Worm (Caenorhabditis elegans) whole organism, L1 larva: ENCODE measurements around the gene dct-15.
A peak's percentile ranks its signal among the peaks of the same experiment; 100 is the strongest.
"Not testable (repeated sequence)": the region's sequence is repeated elsewhere in the genome, so short reads cannot be mapped to it uniquely, and the experiment has no call there.

Experiments used
- C04F5.9 ChIP-seq: sonication (generic microtip); optimal IDR thresholded peaks from 2 replicates; lab custom pipeline; 2016; ENCODE audit warnings: missing genetic modification characterization, missing compliant biosample characterization
- C16A3.4 ChIP-seq: fragments of 150-350 bp; optimal IDR thresholded peaks from 2 replicates; lab custom pipeline; 2014; ENCODE audit warnings: missing biosample characterization, missing genetic modification characterization
- C34B4.2 ChIP-seq: sonication (generic microtip); optimal IDR thresholded peaks from 2 replicates; lab custom pipeline; 2017; ENCODE audit warnings: mild to moderate bottlenecking, missing genetic modification characterization, missing compliant biosample characterization
- F16B12.6 ChIP-seq: fragments of 150-350 bp; optimal IDR thresholded peaks from 2 replicates; lab custom pipeline; 2014; ENCODE audit warnings: missing biosample characterization, missing genetic modification characterization
- ama-1 ChIP-seq: fragments of 150-350 bp; optimal IDR thresholded peaks from 2 replicates; lab custom pipeline; 2014
- ceh-63 ChIP-seq: fragments of 200-800 bp; sonication (Bioruptor generic); optimal IDR thresholded peaks from 2 replicates; lab custom pipeline; 2018; ENCODE audit warnings: mild to moderate bottlenecking, missing genetic modification characterization, missing compliant biosample characterization
- ceh-82 ChIP-seq, 3 experiments: fragments of 150-350 bp in 1 of 3; sonication (generic microtip) in 2 of 3; optimal IDR thresholded peaks; 2 replicates each; lab custom pipeline; 2014 to 2017; ENCODE audit warnings: missing biosample characterization in 3 of 3, missing genetic modification characterization in 3 of 3
- ceh-88 ChIP-seq: fragments of 200-800 bp; sonication (Bioruptor generic); IDR thresholded peaks from 2 replicates; pipeline ENCODE4 v1.3.6; 2022; ENCODE audit warnings: missing genetic modification characterization, missing compliant biosample characterization
- ceh-90 ChIP-seq: sonication (generic microtip); optimal IDR thresholded peaks from 2 replicates; lab custom pipeline; 2016; ENCODE audit warnings: missing genetic modification characterization, missing compliant biosample characterization
- efl-1 ChIP-seq, 4 experiments: fragments of 150-350 bp; optimal IDR thresholded peaks in 3 of 4; peaks in 1 of 4; 1 replicate in 1 of 4; 2 replicates in 3 of 4; lab custom pipeline; 2014; ENCODE audit warnings: missing biosample characterization in 2 of 4, missing genetic modification characterization in 2 of 4, missing genetic modification reagents in 2 of 4
- egl-13 ChIP-seq: sonication (generic microtip); optimal IDR thresholded peaks from 2 replicates; lab custom pipeline; 2016; ENCODE audit warnings: missing genotype, missing genetic modification reagents, missing genetic modification characterization, missing compliant biosample characterization
- elt-2 ChIP-seq: sonication (generic microtip); optimal IDR thresholded peaks from 2 replicates; lab custom pipeline; 2016; ENCODE audit warnings: missing genetic modification characterization, mild to moderate bottlenecking, inconsistent platforms, missing compliant biosample characterization, missing genetic modification reagents
- elt-3 ChIP-seq, 6 experiments: fragments of 150-350 bp in 1 of 6; sonication (generic microtip); optimal IDR thresholded peaks; 2 replicates each; lab custom pipeline; 2017 to 2018; ENCODE audit warnings: missing biosample characterization in 6 of 6, missing genetic modification characterization in 6 of 6, inconsistent platforms in 1 of 6
- fkh-10 ChIP-seq: sonication (generic microtip); optimal IDR thresholded peaks from 2 replicates; lab custom pipeline; 2017; ENCODE audit warnings: missing biosample characterization, missing genetic modification reagents, missing genetic modification characterization
- hlh-17 ChIP-seq: fragments of 200-800 bp; sonication (Bioruptor generic); optimal IDR thresholded peaks from 2 replicates; lab custom pipeline; 2018; ENCODE audit warnings: missing genetic modification characterization, mild to moderate bottlenecking, missing compliant biosample characterization, moderate library complexity, borderline replicate concordance
- irx-1 ChIP-seq: sonication (generic microtip); optimal IDR thresholded peaks from 2 replicates; lab custom pipeline; 2016; ENCODE audit warnings: missing genetic modification characterization, missing compliant biosample characterization
- jun-1 ChIP-seq: fragments of 150-350 bp; optimal IDR thresholded peaks from 2 replicates; lab custom pipeline; 2014; ENCODE audit warnings: missing biosample characterization, missing genetic modification reagents, missing genetic modification characterization
- lin-15B ChIP-seq: fragments of 150-350 bp; sonication (generic microtip); optimal IDR thresholded peaks from 3 replicates; lab custom pipeline; 2014; ENCODE audit warnings: missing biosample characterization, missing genetic modification characterization
- lin-35 ChIP-seq, 2 experiments: fragments of 150-350 bp; optimal IDR thresholded peaks; 2 replicates each; lab custom pipeline; 2014; ENCODE audit warnings: missing biosample characterization in 2 of 2, missing genetic modification characterization in 2 of 2, missing genetic modification reagents in 2 of 2
- lir-3 ChIP-seq: sonication (generic microtip); optimal IDR thresholded peaks from 2 replicates; lab custom pipeline; 2016; ENCODE audit warnings: mild to moderate bottlenecking, missing genetic modification characterization, moderate library complexity, missing compliant biosample characterization; ENCODE audit not compliant: poor library complexity
- mab-9 ChIP-seq: fragments of 200-800 bp; sonication (Bioruptor generic); IDR thresholded peaks from 2 replicates; pipeline ENCODE4 v1.3.6; 2022; ENCODE audit warnings: missing genetic modification reagents, missing genetic modification characterization, missing compliant biosample characterization
- mef-2 ChIP-seq: fragments of 150-350 bp; optimal IDR thresholded peaks from 2 replicates; lab custom pipeline; 2014; ENCODE audit warnings: missing biosample characterization, missing genetic modification characterization
- nhr-12 ChIP-seq: sonication (generic microtip); optimal IDR thresholded peaks from 2 replicates; lab custom pipeline; 2017; ENCODE audit warnings: missing biosample characterization, missing genetic modification characterization
- nhr-84 ChIP-seq: sonication (generic microtip); optimal IDR thresholded peaks from 2 replicates; lab custom pipeline; 2017; ENCODE audit warnings: missing biosample characterization, missing genetic modification characterization
- nhr-90 ChIP-seq: sonication (generic microtip); optimal IDR thresholded peaks from 2 replicates; lab custom pipeline; 2016; ENCODE audit warnings: mild to moderate bottlenecking, missing genetic modification characterization, missing compliant biosample characterization; ENCODE audit not compliant: poor library complexity
- pax-3 ChIP-seq: fragments of 200-800 bp; sonication (Bioruptor generic); optimal IDR thresholded peaks from 2 replicates; lab custom pipeline; 2018; ENCODE audit warnings: mild to moderate bottlenecking, missing genetic modification characterization, moderate library complexity, missing compliant biosample characterization
- skn-1 ChIP-seq: fragments of 150-350 bp; optimal IDR thresholded peaks from 2 replicates; lab custom pipeline; 2014; ENCODE audit warnings: missing biosample characterization, missing genetic modification characterization
- snpc-4 ChIP-seq: fragments of 150-350 bp; optimal IDR thresholded peaks from 2 replicates; lab custom pipeline; 2014; ENCODE audit warnings: missing biosample characterization, missing genetic modification characterization
- sox-4 ChIP-seq: sonication (generic microtip); optimal IDR thresholded peaks from 2 replicates; lab custom pipeline; 2016; ENCODE audit warnings: missing genetic modification characterization, missing compliant biosample characterization
- tbx-2 ChIP-seq: sonication (generic microtip); optimal IDR thresholded peaks from 2 replicates; lab custom pipeline; 2016; ENCODE audit warnings: missing genetic modification characterization, missing compliant biosample characterization
- tlp-1 ChIP-seq: fragments of 150-350 bp; optimal IDR thresholded peaks from 2 replicates; lab custom pipeline; 2014; ENCODE audit warnings: missing biosample characterization, missing genetic modification characterization
- unc-130 ChIP-seq: fragments of 150-350 bp; optimal IDR thresholded peaks from 2 replicates; lab custom pipeline; 2017; ENCODE audit warnings: missing biosample characterization, missing genetic modification characterization, inconsistent platforms
- unc-30 ChIP-seq: sonication (generic microtip); optimal IDR thresholded peaks from 2 replicates; lab custom pipeline; 2017; ENCODE audit warnings: missing biosample characterization, missing genetic modification characterization
- unc-86 ChIP-seq: sonication (generic microtip); optimal IDR thresholded peaks from 2 replicates; lab custom pipeline; 2016; ENCODE audit warnings: missing genetic modification characterization, missing compliant biosample characterization
- unc-98 ChIP-seq: fragments of 200-800 bp; sonication (Bioruptor generic); IDR thresholded peaks from 2 replicates; pipeline ENCODE4 v1.3.6; 2022; ENCODE audit warnings: missing genetic modification characterization, missing compliant biosample characterization
- xbp-1 ChIP-seq: sonication (generic microtip); optimal IDR thresholded peaks from 2 replicates; lab custom pipeline; 2016; ENCODE audit warnings: missing genetic modification characterization, missing compliant biosample characterization
- ztf-11 ChIP-seq, 2 experiments: sonication (generic microtip); optimal IDR thresholded peaks; 2 replicates each; lab custom pipeline; 2016 to 2017; ENCODE audit warnings: missing genetic modification characterization in 2 of 2, missing biosample characterization in 1 of 2, missing compliant biosample characterization in 1 of 2

Gene dct-15

ce11 chrIV:9770798-9771197 is 39.7 kb downstream of the dct-15 start:
- no peak for TF ChIP-seq C04F5.9 (tag; lab: Kevin White, UChicago)
- TF ChIP-seq mef-2, result no peak
- peak; percentile 5 for TF ChIP-seq unc-86 (tag; lab: Kevin White, UChicago)
- TF ChIP-seq ztf-11 (tag; optimal IDR thresholded peaks at IDR 0.05; lab: Kevin White, UChicago), result peak in 1 of 2 experiments; percentile 67
- TF ChIP-seq xbp-1 (tag; lab: Kevin White, UChicago), result no peak
- no peak for TF ChIP-seq nhr-84 (tag; lab: Kevin White, UChicago)
- no peak for TF ChIP-seq irx-1 (tag; lab: Kevin White, UChicago)
- TF ChIP-seq C34B4.2, result no peak
- TF ChIP-seq, all 84 proteins: peak for 2

- TF ChIP-seq lin-15B (tag; lab: Kevin White, UChicago); mab-9; fkh-10: not testable (repeated sequence)
Observed at ce11 chrIV:9769746-9770145, 40.8 kb downstream of the dct-15 start, which contains the start of gene msp-78. TSS of gene msp-78 (plus strand) at chrIV:9770046.

- TF ChIP-seq ama-1 (lab: Kevin White, UChicago); sox-4; lin-35 (GFP tag; optimal IDR thresholded peaks at IDR 0.05; lab: Kevin White, UChicago): not testable (repeated sequence)
Observed at ce11 chrIV:9767054-9767453, 43.5 kb downstream of the dct-15 start, which contains the start of gene msp-79. TSS of gene msp-79 (minus strand) at chrIV:9767154.

- TF ChIP-seq ceh-82 (tag; optimal IDR thresholded peaks at IDR 0.05; lab: Kevin White, UChicago) (no peak), F16B12.6 (tag; lab: Kevin White, UChicago) (no peak)
Observed at ce11 chrIV:9766250-9766649, 44.3 kb downstream of the dct-15 start, which contains the start of gene ssp-36. TSS of gene ssp-36 (minus strand) at chrIV:9766350.

- TF ChIP-seq hlh-17 (GFP tag; lab: Kevin White, UChicago), result no peak
- peak; percentile 87 for TF ChIP-seq tlp-1
- no peak for TF ChIP-seq egl-13 (tag; lab: Kevin White, UChicago)
- no peak for TF ChIP-seq efl-1 (optimal IDR thresholded peaks at IDR 0.05; lab: Kevin White, UChicago)
- TF ChIP-seq efl-1 (GFP tag; optimal IDR thresholded peaks at IDR 0.05 in 1 of 2; lab: Kevin White, UChicago), result peak in 1 of 2 experiments; percentile 90
- TF ChIP-seq nhr-90 (tag; lab: Kevin White, UChicago), result no peak
- TF ChIP-seq elt-3 (tag; optimal IDR thresholded peaks at IDR 0.05; lab: Kevin White, UChicago), result no peak
- TF ChIP-seq jun-1 (tag; lab: Kevin White, UChicago), result no peak
- TF ChIP-seq ceh-88 (GFP tag; lab: Robert Waterston, UW), result no peak
- no peak for TF ChIP-seq mef-2
- no peak for TF ChIP-seq unc-30 (tag; lab: Kevin White, UChicago)
- no peak for TF ChIP-seq xbp-1 (tag; lab: Kevin White, UChicago)
- no peak for TF ChIP-seq unc-98
- no peak for TF ChIP-seq snpc-4 (tag; lab: Kevin White, UChicago)
- TF ChIP-seq lir-3 (tag; lab: Kevin White, UChicago), result no peak
- no peak for TF ChIP-seq ceh-63
- no peak for TF ChIP-seq C16A3.4 (tag; lab: Kevin White, UChicago)
- TF ChIP-seq skn-1 (tag; lab: Kevin White, UChicago), result no peak
- TF ChIP-seq ceh-90, result no peak
- TF ChIP-seq C04F5.9 (tag; lab: Kevin White, UChicago), result no peak
- TF ChIP-seq pax-3 (tag; lab: Kevin White, UChicago), result no peak
- TF ChIP-seq C34B4.2, result no peak
- no peak for TF ChIP-seq tbx-2 (tag; lab: Kevin White, UChicago)
- TF ChIP-seq nhr-12 (tag; lab: Kevin White, UChicago), result no peak
- no peak for TF ChIP-seq unc-130 (tag; lab: Kevin White, UChicago)
- TF ChIP-seq elt-2 (tag; lab: Kevin White, UChicago), result peak; percentile 81
Observed at ce11 chrIV:9762667-9763173, 47.8 kb downstream of the dct-15 start.
